Fruit fly (Drosophila melanogaster) whole organism, prepupa: Measurements from ENCODE around the gene CG7903.

Experiments used
- CG11294 ChIP-seq: fragments of 200-800 bp; sonication (Bioruptor generic); IDR thresholded peaks from 2 replicates; pipeline ENCODE4 v1.3.6; 2022; ENCODE audit warnings: missing biosample characterization, missing genetic modification characterization
- CG11902 ChIP-seq: fragments of 200-800 bp; sonication (Bioruptor generic); optimal IDR thresholded peaks from 3 replicates; lab custom pipeline; 2016; ENCODE audit warnings: missing biosample characterization, missing genetic modification characterization
- CG1621 ChIP-seq: fragments of 200-800 bp; sonication (Bioruptor generic); optimal IDR thresholded peaks from 3 replicates; lab custom pipeline; 2018; ENCODE audit warnings: missing biosample characterization, mild to moderate bottlenecking, missing genetic modification characterization
- CG16779 ChIP-seq: fragments of 200-800 bp; sonication (Bioruptor generic); optimal IDR thresholded peaks from 3 replicates; lab custom pipeline; 2017; ENCODE audit warnings: missing biosample characterization, mild to moderate bottlenecking, missing genetic modification characterization
- CG3032 ChIP-seq: fragments of 200-800 bp; optimal IDR thresholded peaks from 2 replicates; lab custom pipeline; 2019; ENCODE audit warnings: missing biosample characterization, mild to moderate bottlenecking, missing genetic modification characterization, moderate library complexity
- CG31627 ChIP-seq: fragments of 200-800 bp; sonication (Bioruptor generic); optimal IDR thresholded peaks from 3 replicates; lab custom pipeline; 2016; ENCODE audit warnings: missing biosample characterization, missing genetic modification characterization
- CG34406 ChIP-seq: fragments of 200-800 bp; sonication (Bioruptor generic); optimal IDR thresholded peaks from 3 replicates; lab custom pipeline; 2016; ENCODE audit warnings: missing biosample characterization, missing genetic modification characterization
- CG3919 ChIP-seq: fragments of 200-800 bp; sonication (Bioruptor generic); optimal IDR thresholded peaks from 3 replicates; lab custom pipeline; 2016; ENCODE audit warnings: missing biosample characterization, missing genetic modification characterization
- CG6163 ChIP-seq: fragments of 200-800 bp; sonication (Bioruptor generic); IDR thresholded peaks from 3 replicates; pipeline ENCODE4 v1.3.6; 2022; ENCODE audit warnings: missing biosample characterization, missing genetic modification characterization
- CG6276 ChIP-seq: fragments of 200-800 bp; sonication (Bioruptor generic); optimal IDR thresholded peaks from 2 replicates; lab custom pipeline; 2017; ENCODE audit warnings: missing biosample characterization, mild to moderate bottlenecking, missing genetic modification characterization
- CG6808 ChIP-seq: fragments of 200-800 bp; sonication (Bioruptor generic); optimal IDR thresholded peaks from 3 replicates; lab custom pipeline; 2017; ENCODE audit warnings: missing biosample characterization, missing genetic modification characterization, mild to moderate bottlenecking, moderate library complexity, missing genetic modification reagents
- CG7368 ChIP-seq: fragments of 200-800 bp; sonication (Bioruptor generic); optimal IDR thresholded peaks from 3 replicates; lab custom pipeline; 2016; ENCODE audit warnings: missing biosample characterization, missing genetic modification characterization
- CG8119 ChIP-seq: fragments of 200-800 bp; sonication (Bioruptor generic); IDR thresholded peaks from 3 replicates; pipeline ENCODE4 v1.3.6; 2022; ENCODE audit warnings: missing biosample characterization, missing genetic modification characterization
- CG8319 ChIP-seq: fragments of 200-800 bp; sonication (Bioruptor generic); optimal IDR thresholded peaks from 3 replicates; lab custom pipeline; 2016; ENCODE audit warnings: missing biosample characterization, missing genetic modification characterization
- Eip75B ChIP-seq: fragments of 200-800 bp; sonication (Bioruptor generic); optimal IDR thresholded peaks from 3 replicates; lab custom pipeline; 2016; ENCODE audit warnings: missing biosample characterization, missing genetic modification characterization
- Eip78C ChIP-seq: fragments of 200-800 bp; sonication (Bioruptor generic); peaks from one replicate; lab custom pipeline; 2016; ENCODE audit warnings: missing biosample characterization, missing genetic modification characterization
- Eip93F ChIP-seq: fragments of 200-800 bp; sonication (Bioruptor generic); optimal IDR thresholded peaks from 2 replicates; lab custom pipeline; 2016; ENCODE audit warnings: missing biosample characterization, mild to moderate bottlenecking, missing genetic modification characterization
- Ets96B ChIP-seq: fragments of 200-800 bp; optimal IDR thresholded peaks from 2 replicates; lab custom pipeline; 2019; ENCODE audit warnings: missing biosample characterization, mild to moderate bottlenecking, missing genetic modification characterization, moderate library complexity
- Gug ChIP-seq: fragments of 200-800 bp; sonication (Bioruptor generic); IDR thresholded peaks from 2 replicates; pipeline ENCODE4 v1.3.6; 2022; ENCODE audit warnings: missing biosample characterization, missing genetic modification characterization
- Hr39 ChIP-seq: fragments of 200-800 bp; sonication (Bioruptor generic); optimal IDR thresholded peaks from 2 replicates; lab custom pipeline; 2016; ENCODE audit warnings: missing biosample characterization, missing genetic modification characterization
- Lpt ChIP-seq: fragments of 200-800 bp; sonication (Bioruptor generic); optimal IDR thresholded peaks from 3 replicates; lab custom pipeline; 2016; ENCODE audit warnings: missing biosample characterization, missing genetic modification characterization
- Met ChIP-seq: fragments of 200-800 bp; sonication (Bioruptor generic); optimal IDR thresholded peaks from 3 replicates; lab custom pipeline; 2016; ENCODE audit warnings: missing biosample characterization, missing genetic modification characterization
- OdsH ChIP-seq: fragments of 200-800 bp; sonication (Bioruptor generic); optimal IDR thresholded peaks from 3 replicates; lab custom pipeline; 2016; ENCODE audit warnings: missing biosample characterization, missing genetic modification characterization
- Sox14 ChIP-seq: fragments of 200-800 bp; sonication (Bioruptor generic); optimal IDR thresholded peaks from 3 replicates; lab custom pipeline; 2016; ENCODE audit warnings: missing biosample characterization, missing genetic modification characterization
- achi ChIP-seq: fragments of 200-800 bp; sonication (Bioruptor generic); optimal IDR thresholded peaks from 3 replicates; lab custom pipeline; 2016; ENCODE audit warnings: missing biosample characterization, missing genetic modification characterization
- cyc ChIP-seq: fragments of 200-800 bp; sonication (Bioruptor generic); optimal IDR thresholded peaks from 3 replicates; lab custom pipeline; 2016; ENCODE audit warnings: missing biosample characterization, missing genetic modification characterization
- esn ChIP-seq: fragments of 200-800 bp; sonication (Bioruptor generic); optimal IDR thresholded peaks from 2 replicates; lab custom pipeline; 2016; ENCODE audit warnings: missing biosample characterization, mild to moderate bottlenecking, missing genetic modification characterization, moderate library complexity
- fd85E ChIP-seq: fragments of 200-800 bp; sonication (Bioruptor generic); optimal IDR thresholded peaks from 3 replicates; lab custom pipeline; 2016; ENCODE audit warnings: missing biosample characterization, missing genetic modification characterization
- fkh ChIP-seq: fragments of 200-800 bp; sonication (Bioruptor generic); optimal IDR thresholded peaks from 3 replicates; lab custom pipeline; 2017; ENCODE audit warnings: missing biosample characterization, mild to moderate bottlenecking, missing genetic modification characterization, moderate library complexity
- lz ChIP-seq: fragments of 200-800 bp; sonication (Bioruptor generic); optimal IDR thresholded peaks from 3 replicates; lab custom pipeline; 2016; ENCODE audit warnings: missing biosample characterization, missing genetic modification characterization
- net ChIP-seq: fragments of 200-800 bp; sonication (Bioruptor generic); optimal IDR thresholded peaks from 3 replicates; lab custom pipeline; 2016; ENCODE audit warnings: missing biosample characterization, missing genetic modification characterization
- pdm3 ChIP-seq: fragments of 200-800 bp; sonication (Bioruptor generic); optimal IDR thresholded peaks from 3 replicates; lab custom pipeline; 2016; ENCODE audit warnings: missing biosample characterization, missing genetic modification characterization
- salr ChIP-seq, 2 experiments: fragments of 200-800 bp; sonication (Bioruptor generic); optimal IDR thresholded peaks; 3 replicates each; lab custom pipeline; 2016 to 2018; ENCODE audit warnings: missing biosample characterization in 2 of 2, missing genetic modification characterization in 2 of 2, mild to moderate bottlenecking in 1 of 2
- ss ChIP-seq, 2 experiments: fragments of 200-800 bp; sonication (Bioruptor generic); optimal IDR thresholded peaks; 2 replicates in 1 of 2; 3 replicates in 1 of 2; lab custom pipeline; 2017 to 2018; ENCODE audit warnings: mild to moderate bottlenecking in 2 of 2, missing biosample characterization in 2 of 2, missing genetic modification characterization in 2 of 2, moderate library complexity in 1 of 2
- vri ChIP-seq: fragments of 200-800 bp; sonication (Bioruptor generic); optimal IDR thresholded peaks from 3 replicates; lab custom pipeline; 2016; ENCODE audit warnings: missing biosample characterization, mild to moderate bottlenecking, missing genetic modification characterization

CG7903 gene

DNA sequence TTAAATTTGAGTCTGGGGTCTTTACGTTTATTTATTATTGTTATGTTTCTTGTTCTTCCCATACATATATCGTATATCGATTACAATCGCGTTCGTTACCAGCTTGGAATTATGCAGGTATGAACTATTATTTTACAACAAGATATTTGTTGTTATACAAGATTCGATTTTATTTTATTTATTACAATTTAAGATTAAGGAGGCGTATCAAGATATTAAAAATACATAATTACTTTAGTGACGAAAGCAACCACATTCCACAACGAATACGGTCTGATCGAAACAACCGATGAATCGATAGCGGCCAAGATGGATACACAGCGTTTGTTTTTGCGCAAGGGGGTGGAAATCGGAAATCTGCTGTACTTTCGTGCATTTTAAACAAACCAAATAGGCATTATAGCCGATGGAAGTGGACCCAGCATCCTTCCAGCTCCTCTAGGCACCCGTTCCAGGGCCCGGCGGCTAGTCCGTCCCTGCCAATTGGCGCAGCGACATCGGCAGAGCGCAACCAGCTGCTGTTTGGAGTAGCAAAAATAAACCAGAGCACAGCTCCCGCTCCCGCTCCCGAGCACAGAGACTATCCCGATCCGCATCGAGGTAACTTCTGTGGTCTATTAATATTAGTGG lies 2.7 kb upstream of the CG7903 start, which contains the start of the genes CG15525 and CG11504:
TSS of gene CG15525 (minus strand) at position 70 of the 630 bp plus-strand sequence.
TSS of gene CG11504 (plus strand) at position 294 of the 630 bp plus-strand sequence.
- TF ChIP-seq Eip78C (GFP tag; lab: Kevin White, UChicago) (peak; percentile 79), cyc (peak; percentile 49), CG8319 (GFP tag; lab: Kevin White, UChicago) (no peak), OdsH (no peak), Ets96B (peak; percentile 33), CG11902 (GFP tag; lab: Kevin White, UChicago) (peak; percentile 38), ss (GFP tag; optimal IDR thresholded peaks at IDR 0.05; lab: Kevin White, UChicago) (no peak), CG16779 (tag; lab: Kevin White, UChicago) (no peak), esn (GFP tag; lab: Kevin White, UChicago) (peak; percentile 58), CG6276 (GFP tag; lab: Kevin White, UChicago) (no peak), Gug (peak; percentile 52; the same call in 1 of the 2 replicates), lz (GFP tag; lab: Kevin White, UChicago) (peak; percentile 57), CG31627 (GFP tag; lab: Kevin White, UChicago) (peak; percentile 50), CG3032 (peak; percentile 20), Sox14 (GFP tag; lab: Kevin White, UChicago) (peak; percentile 80), CG7368 (GFP tag; lab: Kevin White, UChicago) (no peak), fkh (peak; percentile 66), CG6808 (GFP tag; lab: Kevin White, UChicago) (no peak)

DNA sequence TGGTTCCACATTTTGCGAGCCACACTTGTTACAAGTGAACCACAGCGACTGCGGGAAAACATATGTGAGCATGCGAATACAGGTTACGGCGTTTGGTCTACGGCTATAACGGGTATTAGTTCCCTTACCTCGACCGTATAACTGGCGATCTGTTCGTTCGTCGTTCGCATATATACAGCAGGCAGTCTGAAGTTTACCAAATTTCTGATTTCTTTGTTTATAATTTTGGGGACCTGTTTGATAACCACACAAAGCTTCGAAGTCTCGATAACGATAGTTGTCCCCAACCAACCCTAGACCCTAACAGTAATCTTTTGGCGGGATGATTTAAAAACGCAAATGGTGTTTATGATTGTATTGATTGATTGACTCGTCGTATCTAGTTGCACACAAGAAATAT lies 1.9 kb downstream of the CG7903 start, which contains the start of gene Acph-1:
TSS of gene Acph-1 (minus strand) at position 278 of the 400 bp plus-strand sequence.
- peak; percentile 86 for TF ChIP-seq Sox14 (GFP tag; lab: Kevin White, UChicago)
- no peak for TF ChIP-seq achi (GFP tag; lab: Kevin White, UChicago)
- no peak for TF ChIP-seq net (GFP tag; lab: Kevin White, UChicago)
- no peak for TF ChIP-seq CG11294 (GFP tag; lab: Robert Waterston, UW)
- TF ChIP-seq CG1621 (tag; lab: Kevin White, UChicago), result peak; percentile 1
- no peak for TF ChIP-seq CG8119 (GFP tag; lab: Robert Waterston, UW)
- TF ChIP-seq Hr39 (GFP tag; lab: Kevin White, UChicago), result no peak
- peak; percentile 33 for TF ChIP-seq Eip93F (GFP tag; lab: Kevin White, UChicago)
- no peak for TF ChIP-seq CG34406 (GFP tag; lab: Kevin White, UChicago)
- TF ChIP-seq Lpt, result no peak
- TF ChIP-seq CG3032, result no peak
- TF ChIP-seq fkh, result peak; percentile 6
- TF ChIP-seq CG7368 (GFP tag; lab: Kevin White, UChicago), result no peak
- no peak for TF ChIP-seq Gug
- TF ChIP-seq, all 60 proteins: peak for 4

DNA sequence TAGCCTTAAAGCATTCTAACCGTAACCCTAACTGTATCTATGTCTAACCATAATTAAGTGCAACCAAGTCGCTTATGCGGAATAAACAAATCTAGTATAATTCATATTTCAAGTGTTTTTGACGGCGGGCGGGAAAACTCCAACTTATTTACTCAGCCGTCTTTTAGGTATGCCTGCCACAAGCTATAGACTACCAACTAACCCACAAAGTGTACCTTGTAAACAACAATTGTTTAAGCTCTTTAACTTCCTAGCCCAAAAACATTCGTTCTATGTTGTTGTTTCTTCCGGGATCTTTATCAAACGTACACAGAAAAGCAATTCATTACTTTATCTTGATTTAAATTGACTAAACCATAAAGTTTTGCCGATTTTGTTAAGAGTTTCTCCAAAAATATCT lies 4.3 kb downstream of the CG7903 start:
- TF ChIP-seq fkh (peak; percentile 67), CG6163 (no peak)

dm6 chr3R:29985219-29985618 lies 9.8 kb downstream of the CG7903 start:
- no peak for TF ChIP-seq CG16779 (tag; lab: Kevin White, UChicago)
- TF ChIP-seq Eip93F (GFP tag; lab: Kevin White, UChicago), result no peak
- TF ChIP-seq Gug, result no peak
- no peak for TF ChIP-seq vri (GFP tag; lab: Kevin White, UChicago)
- no peak for TF ChIP-seq fd85E (GFP tag; lab: Kevin White, UChicago)
- no peak for TF ChIP-seq achi (GFP tag; lab: Kevin White, UChicago)
- TF ChIP-seq CG3919 (GFP tag; lab: Kevin White, UChicago), result no peak
- TF ChIP-seq Eip75B, result no peak
- no peak for TF ChIP-seq salr (GFP tag; optimal IDR thresholded peaks at IDR 0.05; lab: Kevin White, UChicago)
- no peak for TF ChIP-seq Met (GFP tag; lab: Kevin White, UChicago)
- no peak for TF ChIP-seq pdm3
- TF ChIP-seq Ets96B, result no peak
- TF ChIP-seq cyc, result no peak
